Fruit fly (Drosophila melanogaster) whole organism, embryonic: Measurements from ENCODE around the gene CG18766.

ENCODE experiments used
- Aef1 ChIP-seq: fragments of 200-800 bp; sonication (Bioruptor generic); IDR thresholded peaks from 3 replicates; pipeline ENCODE4 v1.3.6; 2022; ENCODE audit warnings: missing biosample characterization, missing genetic modification characterization
- Bdp1 ChIP-seq: fragments of 200-800 bp; sonication (Bioruptor generic); optimal IDR thresholded peaks from 3 replicates; lab custom pipeline; 2016; ENCODE audit warnings: missing biosample characterization, missing genetic modification characterization
- CG12391 ChIP-seq: fragments of 200-800 bp; sonication (Bioruptor generic); optimal IDR thresholded peaks from 3 replicates; lab custom pipeline; 2018; ENCODE audit warnings: missing biosample characterization, mild to moderate bottlenecking, missing genetic modification characterization, moderate library complexity
- CG12659 ChIP-seq: fragments of 200-800 bp; sonication (Bioruptor generic); optimal IDR thresholded peaks from 3 replicates; lab custom pipeline; 2017; ENCODE audit warnings: mild to moderate bottlenecking, missing biosample characterization, missing genetic modification reagents, missing genetic modification characterization
- CG15073 ChIP-seq: fragments of 200-800 bp; sonication (Bioruptor generic); optimal IDR thresholded peaks from 2 replicates; lab custom pipeline; 2016; ENCODE audit warnings: missing biosample characterization, missing genetic modification characterization
- CG17829 ChIP-seq: fragments of 200-800 bp; optimal IDR thresholded peaks from 2 replicates; lab custom pipeline; 2019; ENCODE audit warnings: missing biosample characterization, mild to moderate bottlenecking, missing genetic modification characterization, moderate library complexity
- CG1792 ChIP-seq: fragments of 200-800 bp; sonication (Bioruptor generic); optimal IDR thresholded peaks from 2 replicates; lab custom pipeline; 2016; ENCODE audit warnings: missing biosample characterization, missing genetic modification characterization
- CG18011 ChIP-seq: fragments of 200-800 bp; sonication (Bioruptor generic); optimal IDR thresholded peaks from 2 replicates; lab custom pipeline; 2017; ENCODE audit warnings: missing biosample characterization, missing genetic modification characterization, mild to moderate bottlenecking, moderate library complexity, missing genotype
- CG18599 ChIP-seq: fragments of 200-800 bp; sonication (Bioruptor generic); optimal IDR thresholded peaks from 3 replicates; lab custom pipeline; 2017; ENCODE audit warnings: missing biosample characterization, missing genetic modification characterization, mild to moderate bottlenecking, moderate library complexity, missing genetic modification reagents
- CG2712 ChIP-seq: fragments of 200-800 bp; optimal IDR thresholded peaks from 3 replicates; lab custom pipeline; 2019; ENCODE audit warnings: missing biosample characterization, mild to moderate bottlenecking, missing genetic modification characterization, moderate library complexity
- CG34376 ChIP-seq: fragments of 200-800 bp; sonication (Bioruptor generic); optimal IDR thresholded peaks from 2 replicates; lab custom pipeline; 2018; ENCODE audit warnings: missing biosample characterization, mild to moderate bottlenecking, missing genetic modification characterization
- CG34422 ChIP-seq: fragments of 200-800 bp; sonication (Bioruptor generic); IDR thresholded peaks from 3 replicates; pipeline ENCODE4 v1.3.6; 2022; ENCODE audit warnings: missing biosample characterization, missing genetic modification characterization
- CG4617 ChIP-seq: fragments of 200-800 bp; sonication (Bioruptor generic); optimal IDR thresholded peaks from 3 replicates; lab custom pipeline; 2016; ENCODE audit warnings: missing biosample characterization, missing genetic modification characterization, borderline replicate concordance
- CG4820 ChIP-seq: fragments of 200-800 bp; sonication (Bioruptor generic); optimal IDR thresholded peaks from 3 replicates; lab custom pipeline; 2016; ENCODE audit warnings: missing biosample characterization, missing genetic modification characterization
- CG5245 ChIP-seq: fragments of 200-800 bp; sonication (Bioruptor generic); optimal IDR thresholded peaks from 3 replicates; lab custom pipeline; 2016; ENCODE audit warnings: missing biosample characterization, missing genetic modification characterization
- CG7357 ChIP-seq: fragments of 200-800 bp; sonication (Bioruptor generic); IDR thresholded peaks from 3 replicates; pipeline ENCODE4 v1.3.6; 2022; ENCODE audit warnings: missing biosample characterization, missing genetic modification characterization
- CG7556 ChIP-seq: fragments of 200-800 bp; sonication (Bioruptor generic); optimal IDR thresholded peaks from 2 replicates; lab custom pipeline; 2017; ENCODE audit warnings: missing biosample characterization, mild to moderate bottlenecking, missing genetic modification characterization
- CG7963 ChIP-seq: fragments of 200-800 bp; sonication (Bioruptor generic); IDR thresholded peaks from 3 replicates; pipeline ENCODE4 v1.3.6; 2022; ENCODE audit warnings: missing biosample characterization, missing genetic modification characterization; ENCODE audit not compliant: partially characterized antibody
- CG9876 ChIP-seq: fragments of 200-800 bp; sonication (Bioruptor generic); optimal IDR thresholded peaks from 2 replicates; lab custom pipeline; 2016; ENCODE audit warnings: missing biosample characterization, missing genetic modification characterization
- CHES-1-like ChIP-seq: fragments of 200-800 bp; sonication (Bioruptor generic); optimal IDR thresholded peaks from 2 replicates; lab custom pipeline; 2016; ENCODE audit warnings: missing biosample characterization, missing genetic modification characterization
- CTCF ChIP-seq: fragments of 200-800 bp; sonication (Bioruptor generic); optimal IDR thresholded peaks from 2 replicates; lab custom pipeline; 2017; ENCODE audit warnings: missing biosample characterization, mild to moderate bottlenecking, missing genetic modification characterization, moderate library complexity
- CkIIα-i1 ChIP-seq: fragments of 200-800 bp; sonication (Bioruptor generic); IDR thresholded peaks from 2 replicates; pipeline ENCODE4 v1.3.6; 2022; ENCODE audit warnings: missing biosample characterization, missing genetic modification characterization
- CrebB ChIP-seq: fragments of 200-800 bp; sonication (Bioruptor generic); optimal IDR thresholded peaks from 3 replicates; lab custom pipeline; 2018; ENCODE audit warnings: missing biosample characterization, mild to moderate bottlenecking, missing genetic modification characterization
- D ChIP-seq, 2 experiments: fragments of 200-800 bp in 1 of 2; fragments of >200 bp in 1 of 2; sonication (Bioruptor generic) in 1 of 2; optimal IDR thresholded peaks; 2 replicates in 1 of 2; 3 replicates in 1 of 2; lab custom pipeline; 2017; ENCODE audit warnings: mild to moderate bottlenecking in 1 of 2, missing biosample characterization in 1 of 2, missing genetic modification characterization in 1 of 2, missing genetic modification reagents in 1 of 2
- Dll ChIP-seq: fragments of 200-800 bp; sonication (Bioruptor generic); IDR thresholded peaks from 4 replicates; pipeline ENCODE4 v1.3.6; 2022; ENCODE audit warnings: missing biosample characterization, missing genetic modification characterization; ENCODE audit not compliant: partially characterized antibody
- Hr3 ChIP-seq: fragments of 200-800 bp; sonication (Bioruptor generic); optimal IDR thresholded peaks from 3 replicates; lab custom pipeline; 2016; ENCODE audit warnings: missing biosample characterization, missing genetic modification characterization
- Hr39 ChIP-seq: fragments of >200 bp; optimal IDR thresholded peaks from 2 replicates; lab custom pipeline; 2017
- MESR4 ChIP-seq: fragments of 200-800 bp; sonication (Bioruptor generic); optimal IDR thresholded peaks from 2 replicates; lab custom pipeline; 2018; ENCODE audit warnings: missing biosample characterization, mild to moderate bottlenecking, missing genetic modification characterization, moderate library complexity
- Nf-YA ChIP-seq: fragments of 200-800 bp; sonication (Bioruptor generic); IDR thresholded peaks from 2 replicates; pipeline ENCODE4 v1.3.6; 2022; ENCODE audit warnings: missing biosample characterization, missing genetic modification characterization
- PHDP ChIP-seq: fragments of 200-800 bp; sonication (Bioruptor generic); optimal IDR thresholded peaks from 3 replicates; lab custom pipeline; 2018; ENCODE audit warnings: missing biosample characterization, mild to moderate bottlenecking, missing genetic modification characterization, moderate library complexity
- Sox100B ChIP-seq: fragments of 200-800 bp; sonication (Bioruptor generic); optimal IDR thresholded peaks from 3 replicates; lab custom pipeline; 2018; ENCODE audit warnings: missing biosample characterization, mild to moderate bottlenecking, missing genetic modification characterization
- Xbp1 ChIP-seq: fragments of 200-800 bp; sonication (Bioruptor generic); optimal IDR thresholded peaks from 3 replicates; lab custom pipeline; 2016; ENCODE audit warnings: missing biosample characterization, mild to moderate bottlenecking, missing genetic modification characterization
- ci ChIP-seq: fragments of 200-800 bp; sonication (Bioruptor generic); IDR thresholded peaks from 3 replicates; pipeline ENCODE4 v1.3.6; 2022; ENCODE audit warnings: missing biosample characterization, missing genetic modification characterization
- dimm ChIP-seq: fragments of 200-800 bp; sonication (Bioruptor generic); IDR thresholded peaks from 2 replicates; pipeline ENCODE4 v1.3.6; 2022; ENCODE audit warnings: missing biosample characterization, missing genetic modification characterization
- dmrt11E ChIP-seq: fragments of 200-800 bp; sonication (Bioruptor generic); optimal IDR thresholded peaks from 3 replicates; lab custom pipeline; 2018; ENCODE audit warnings: missing biosample characterization, mild to moderate bottlenecking, missing genetic modification characterization, moderate library complexity
- dysf ChIP-seq: fragments of 200-800 bp; sonication (Bioruptor generic); IDR thresholded peaks from 3 replicates; pipeline ENCODE4 v1.3.6; 2022; ENCODE audit warnings: missing biosample characterization, missing genetic modification characterization
- eve ChIP-seq, 2 experiments: fragments of >200 bp; optimal IDR thresholded peaks; 2 replicates each; lab custom pipeline; 2017; ENCODE audit warnings: missing biosample characterization in 2 of 2, missing genetic modification characterization in 2 of 2
- ham ChIP-seq: fragments of 200-800 bp; sonication (Bioruptor generic); IDR thresholded peaks from 2 replicates; pipeline ENCODE4 v1.3.6; 2022; ENCODE audit warnings: missing biosample characterization, missing genetic modification characterization
- luna ChIP-seq: fragments of 200-800 bp; sonication (Bioruptor generic); optimal IDR thresholded peaks from 2 replicates; lab custom pipeline; 2016; ENCODE audit warnings: missing biosample characterization, missing genetic modification characterization
- pb ChIP-seq: fragments of 200-800 bp; sonication (Bioruptor generic); optimal IDR thresholded peaks from 3 replicates; lab custom pipeline; 2016; ENCODE audit warnings: missing biosample characterization, missing genetic modification characterization
- row ChIP-seq: fragments of 200-800 bp; sonication (Bioruptor generic); IDR thresholded peaks from 3 replicates; pipeline ENCODE4 v1.3.6; 2022; ENCODE audit warnings: missing biosample characterization, missing genetic modification characterization
- sens-2 ChIP-seq: fragments of 200-800 bp; sonication (Bioruptor generic); IDR thresholded peaks from 2 replicates; pipeline ENCODE4 v1.3.6; 2022; ENCODE audit warnings: missing biosample characterization, missing genetic modification characterization
- sisA ChIP-seq: fragments of 200-800 bp; sonication (Bioruptor generic); IDR thresholded peaks from 2 replicates; pipeline ENCODE4 v1.3.6; 2022; ENCODE audit warnings: missing biosample characterization, missing genetic modification characterization
- stwl ChIP-seq: fragments of 200-800 bp; sonication (Bioruptor generic); optimal IDR thresholded peaks from 3 replicates; lab custom pipeline; 2018; ENCODE audit warnings: missing biosample characterization, mild to moderate bottlenecking, missing genetic modification characterization, moderate library complexity
- tap ChIP-seq: fragments of 200-800 bp; optimal IDR thresholded peaks from 3 replicates; lab custom pipeline; 2019; ENCODE audit warnings: missing biosample characterization, mild to moderate bottlenecking, missing genetic modification characterization, moderate library complexity
- tgo ChIP-seq: fragments of 200-800 bp; sonication (Bioruptor generic); IDR thresholded peaks from 3 replicates; pipeline ENCODE4 v1.3.6; 2022; ENCODE audit warnings: missing biosample characterization, missing genetic modification characterization
- tll ChIP-seq, 2 experiments: fragments of 200-800 bp in 1 of 2; fragments of >200 bp in 1 of 2; sonication (Bioruptor generic) in 1 of 2; optimal IDR thresholded peaks; 2 replicates each; lab custom pipeline; 2017 to 2019; ENCODE audit warnings: missing biosample characterization in 2 of 2, missing genetic modification characterization in 2 of 2, mild to moderate bottlenecking in 1 of 2, moderate library complexity in 1 of 2
- usp ChIP-seq: fragments of >200 bp; optimal IDR thresholded peaks from 2 replicates; lab custom pipeline; 2017; ENCODE audit warnings: missing biosample characterization, missing genetic modification characterization
- vfl ChIP-seq: fragments of 200-800 bp; sonication (Bioruptor generic); optimal IDR thresholded peaks from 2 replicates; lab custom pipeline; 2016; ENCODE audit warnings: missing biosample characterization, missing genetic modification characterization
- zen2 ChIP-seq: fragments of 200-800 bp; sonication (Bioruptor generic); IDR thresholded peaks from 3 replicates; pipeline ENCODE4 v1.3.6; 2022; ENCODE audit warnings: missing biosample characterization, missing genetic modification characterization; ENCODE audit not compliant: partially characterized antibody

Gene CG18766

DNA sequence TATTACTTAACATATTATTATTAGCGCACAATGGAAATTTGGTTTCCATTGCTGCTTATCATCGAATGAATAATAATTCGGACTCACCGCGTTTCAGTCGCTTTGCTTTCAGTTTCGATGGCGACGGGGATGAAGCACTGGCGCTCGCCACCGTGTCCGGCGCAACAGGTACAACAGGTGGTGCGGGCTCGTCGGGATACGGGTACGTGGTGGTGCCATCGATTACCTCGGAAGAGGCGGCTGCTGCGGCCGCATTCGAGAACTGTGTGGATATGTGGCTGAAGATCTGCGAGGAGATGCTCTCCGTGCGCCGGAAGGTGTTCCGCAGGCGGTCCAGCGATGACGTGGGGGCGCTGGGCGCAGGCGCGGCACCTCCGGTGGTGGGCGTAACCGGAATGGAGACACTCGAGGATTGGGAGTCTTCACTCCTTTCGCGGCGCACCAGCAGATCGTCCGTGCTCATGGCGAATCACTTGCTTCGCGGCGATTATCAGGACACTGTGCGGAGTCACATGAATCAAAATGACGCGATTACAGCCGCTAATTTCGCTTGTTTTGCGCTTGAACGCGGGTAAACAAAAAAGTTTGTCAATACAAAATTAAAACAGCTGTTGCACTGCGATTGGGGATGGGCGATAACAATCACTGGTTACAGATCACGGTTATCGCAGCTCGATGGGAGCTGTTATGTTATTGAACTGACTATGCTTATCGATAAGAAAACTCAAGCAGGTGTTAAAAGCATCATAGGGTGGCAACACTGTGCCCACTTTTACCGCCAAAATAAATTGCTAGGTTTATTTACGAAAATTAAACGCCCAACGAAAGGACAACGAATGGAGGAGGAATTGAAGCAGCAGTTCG lies 6.4 kb downstream of the CG18766 start, which contains the start of the genes CG31064 and PolA2 (continued):
- no peak for TF ChIP-seq pb
- TF ChIP-seq Hr39, result no peak
- no peak for TF ChIP-seq CG15073 (GFP tag; lab: Kevin White, UChicago)
- no peak for TF ChIP-seq usp (GFP tag; lab: Kevin White, UChicago)
- TF ChIP-seq CG4617 (GFP tag; lab: Kevin White, UChicago), result peak; percentile 35
- TF ChIP-seq CG34376, result peak; percentile 6
- TF ChIP-seq MESR4, result peak; percentile 51
- no peak for TF ChIP-seq Xbp1 (GFP tag; lab: Kevin White, UChicago)
- no peak for TF ChIP-seq CG9876 (GFP tag; lab: Kevin White, UChicago)
- TF ChIP-seq CHES-1-like, result peak; percentile 29
- no peak for TF ChIP-seq D (optimal IDR thresholded peaks at IDR 0.05; lab: Kevin White, UChicago)
- TF ChIP-seq D (GFP tag; optimal IDR thresholded peaks at IDR 0.05; lab: Kevin White, UChicago), result no peak
- no peak for TF ChIP-seq Aef1 (GFP tag; lab: Robert Waterston, UW)
- peak; percentile 43 for TF ChIP-seq CG2712 (tag; lab: Kevin White, UChicago)
- TF ChIP-seq CG18599, result no peak
- TF ChIP-seq ci (GFP tag; lab: Robert Waterston, UW), result peak; percentile 66; the same call in 2 of the 3 replicates
- no peak for TF ChIP-seq dimm (GFP tag; lab: Robert Waterston, UW)
- no peak for TF ChIP-seq luna (GFP tag; lab: Kevin White, UChicago)
- peak; percentile 17 for TF ChIP-seq CG18011
- no peak for TF ChIP-seq Hr3 (GFP tag; lab: Kevin White, UChicago)
- no peak for TF ChIP-seq Nf-YA
- TF ChIP-seq eve (GFP tag; optimal IDR thresholded peaks at IDR 0.05; lab: Kevin White, UChicago), result no peak
- no peak for TF ChIP-seq Bdp1
- TF ChIP-seq vfl (GFP tag; lab: Kevin White, UChicago), result peak; percentile 13
- TF ChIP-seq tap (tag; lab: Kevin White, UChicago), result no peak
- TF ChIP-seq CG7556, result no peak
- TF ChIP-seq CG17829 (tag; lab: Kevin White, UChicago), result no peak
- TF ChIP-seq CG4820 (GFP tag; lab: Kevin White, UChicago), result no peak
- no peak for TF ChIP-seq dmrt11E
- TF ChIP-seq CTCF, result peak; percentile 14
- peak; percentile 46; the same call in 1 of the 3 replicates for TF ChIP-seq row (GFP tag; lab: Robert Waterston, UW)
- peak; percentile 69; the same call in 2 of the 3 replicates for TF ChIP-seq CG34422
- TF ChIP-seq CG5245 (GFP tag; lab: Kevin White, UChicago), result no peak
- peak; percentile 3 for TF ChIP-seq CG12391 (tag; lab: Kevin White, UChicago)
- peak; percentile 81 for TF ChIP-seq Dll
- TF ChIP-seq Sox100B (GFP tag; lab: Kevin White, UChicago), result no peak
- TF ChIP-seq tll (GFP tag; optimal IDR thresholded peaks at IDR 0.05; lab: Kevin White, UChicago), result no peak
- peak; percentile 62 for TF ChIP-seq CG12659 (GFP tag; lab: Kevin White, UChicago)
- TF ChIP-seq CG1792 (GFP tag; lab: Kevin White, UChicago), result no peak
- no peak for TF ChIP-seq PHDP (tag; lab: Kevin White, UChicago)
- no peak for TF ChIP-seq sisA (GFP tag; lab: Robert Waterston, UW)
- no peak for TF ChIP-seq dysf
- TF ChIP-seq stwl, result peak; percentile 82
- TF ChIP-seq CG7357, result no peak
- no peak for TF ChIP-seq sens-2
- peak; percentile 90 for TF ChIP-seq zen2 (GFP tag; lab: Robert Waterston, UW)
- TF ChIP-seq CkIIα-i1 (GFP tag; lab: Robert Waterston, UW), result no peak
- TF ChIP-seq tgo, result no peak
- TF ChIP-seq CrebB (tag; lab: Kevin White, UChicago), result peak; percentile 42
- peak; percentile 77 for TF ChIP-seq CG7963
- TF ChIP-seq ham (GFP tag; lab: Robert Waterston, UW), result no peak
